Fruit fly (Drosophila melanogaster): ENCODE measurements around the gene Droj2.

Gene Droj2

dm6 chr3R:13428341-13429040 lies 46.6 kb downstream of the Droj2 start (continued):
- TF ChIP-seq Ptx1 (GFP tag; IDR thresholded peaks at IDR 0.05): peak; percentile 74
- TF ChIP-seq CG16815 (GFP tag; optimal IDR thresholded peaks at IDR 0.05): peak; percentile 55
- TF ChIP-seq D19A (tag; optimal IDR thresholded peaks at IDR 0.05): peak; percentile 54
- TF ChIP-seq CG15514 (GFP tag; optimal IDR thresholded peaks at IDR 0.05): peak; percentile 19
- peak; percentile 71 for TF ChIP-seq ind (GFP tag; optimal IDR thresholded peaks at IDR 0.05)
- peak; percentile 27 for TF ChIP-seq Dad (GFP tag; optimal IDR thresholded peaks at IDR 0.05)
- TF ChIP-seq CG8290 (GFP tag; optimal IDR thresholded peaks at IDR 0.05): peak; percentile 7
- TF ChIP-seq CG8290 (tag; optimal IDR thresholded peaks at IDR 0.05): peak in 1 of 2 experiments; percentile 33
- TF ChIP-seq stwl (tag; optimal IDR thresholded peaks at IDR 0.05): no peak
- TF ChIP-seq ewg (GFP tag; optimal IDR thresholded peaks at IDR 0.05): peak; percentile 53
- peak; percentile 44 for TF ChIP-seq Dek (tag; optimal IDR thresholded peaks at IDR 0.05)
- peak; percentile 48 for TF ChIP-seq en (GFP tag; optimal IDR thresholded peaks at IDR 0.05)
- TF ChIP-seq CG4854 (GFP tag; optimal IDR thresholded peaks at IDR 0.05): peak; percentile 13
- peak; percentile 25 for TF ChIP-seq shn (GFP tag; optimal IDR thresholded peaks at IDR 0.05)
- TF ChIP-seq pan (optimal IDR thresholded peaks at IDR 0.05): no peak
- TF ChIP-seq pan (GFP tag; optimal IDR thresholded peaks at IDR 0.05 in 1 of 2, IDR thresholded peaks at IDR 0.05 in 1 of 2): peak in 1 of 2 experiments; percentile 79
- TF ChIP-seq bab2 (GFP tag; optimal IDR thresholded peaks at IDR 0.05): peak; percentile 51
- no peak for TF ChIP-seq nerfin-2 (GFP tag; IDR thresholded peaks at IDR 0.05; ENCODE audit: partially characterized antibody)
- peak; percentile 25 for TF ChIP-seq CG18764 (GFP tag; optimal IDR thresholded peaks at IDR 0.05)
- TF ChIP-seq CG18476 (GFP tag; optimal IDR thresholded peaks at IDR 0.05): peak; percentile 51
- no peak for TF ChIP-seq CG6272 (GFP tag; IDR thresholded peaks at IDR 0.05)
- peak; percentile 34 for TF ChIP-seq ems (GFP tag; optimal IDR thresholded peaks at IDR 0.05)
- no peak for TF ChIP-seq insv (GFP tag; optimal IDR thresholded peaks at IDR 0.05)
- TF ChIP-seq Stat92E (GFP tag; optimal IDR thresholded peaks at IDR 0.05): no peak
- TF ChIP-seq nmo (GFP tag; optimal IDR thresholded peaks at IDR 0.05): peak; percentile 76
- peak; percentile 56 for TF ChIP-seq Meics (GFP tag; optimal IDR thresholded peaks at IDR 0.05)
- peak; percentile 60; the same call in 1 of the 2 replicates for TF ChIP-seq E2f1 (GFP tag; IDR thresholded peaks at IDR 0.05)
- TF ChIP-seq CG12104 (GFP tag; optimal IDR thresholded peaks at IDR 0.05): peak; percentile 27
- TF ChIP-seq CG8924 (tag; optimal IDR thresholded peaks at IDR 0.05): peak; percentile 76
- no peak for TF ChIP-seq CG6854 (GFP tag; optimal IDR thresholded peaks at IDR 0.05)
- TF ChIP-seq Xrp1 (GFP tag; IDR thresholded peaks at IDR 0.05): peak; percentile 83
- peak; percentile 6 for TF ChIP-seq caup (GFP tag; optimal IDR thresholded peaks at IDR 0.05; ENCODE audit: severe bottlenecking)
- no peak for TF ChIP-seq aop (GFP tag; IDR thresholded peaks at IDR 0.05)
- TF ChIP-seq luna (GFP tag; optimal IDR thresholded peaks at IDR 0.05): no peak
- TF ChIP-seq Lhr (GFP tag; optimal IDR thresholded peaks at IDR 0.05): peak; percentile 5
- TF ChIP-seq CG4360 (GFP tag; IDR thresholded peaks at IDR 0.05): peak; percentile 52
- TF ChIP-seq CG8089 (GFP tag; optimal IDR thresholded peaks at IDR 0.05): peak; percentile 25
- TF ChIP-seq CG13775 (GFP tag; optimal IDR thresholded peaks at IDR 0.05): peak; percentile 42
- no peak for TF ChIP-seq CG13894 (tag; optimal IDR thresholded peaks at IDR 0.05)
- TF ChIP-seq ara (GFP tag; IDR thresholded peaks at IDR 0.05): peak; percentile 75
- peak; percentile 69 for TF ChIP-seq PHDP (tag; optimal IDR thresholded peaks at IDR 0.05)
- TF ChIP-seq CG4424 (GFP tag; optimal IDR thresholded peaks at IDR 0.05): peak; percentile 68
- peak; percentile 81 for TF ChIP-seq zfh1 (GFP tag; IDR thresholded peaks at IDR 0.05)
- no peak for TF ChIP-seq CG8765 (GFP tag; IDR thresholded peaks at IDR 0.05)
- TF ChIP-seq nerfin-1 (tag; optimal IDR thresholded peaks at IDR 0.05): peak; percentile 62
- peak; percentile 46 for TF ChIP-seq Side (GFP tag; optimal IDR thresholded peaks at IDR 0.05)
- TF ChIP-seq Sox102F (GFP tag; optimal IDR thresholded peaks at IDR 0.05): peak; percentile 80
- TF ChIP-seq MTF-1 (GFP tag; optimal IDR thresholded peaks at IDR 0.05; ENCODE audit: borderline replicate concordance): peak; percentile 57
- no peak for TF ChIP-seq CG17186 (GFP tag; optimal IDR thresholded peaks at IDR 0.05)
- no peak for TF ChIP-seq gt (GFP tag; IDR thresholded peaks at IDR 0.05)
